Worm (Caenorhabditis elegans) whole organism, young adult: ENCODE data around the gene F38B6.7.

Experiments used
- B0019.2 ChIP-seq: fragments of 200-800 bp; sonication (Bioruptor generic); conservative IDR thresholded peaks from 2 replicates; pipeline ENCODE4 v1.3.6; 2022; ENCODE audit warnings: missing genetic modification reagents, missing genetic modification characterization, missing compliant biosample characterization
- B0261.1 ChIP-seq: sonication (generic microtip); optimal IDR thresholded peaks from 2 replicates; lab custom pipeline; 2016; ENCODE audit warnings: mild to moderate bottlenecking, missing genetic modification characterization, moderate library complexity, missing compliant biosample characterization
- F10E7.11 ChIP-seq: sonication (generic microtip); optimal IDR thresholded peaks from 2 replicates; lab custom pipeline; 2017; ENCODE audit warnings: mild to moderate bottlenecking, missing genetic modification characterization, moderate library complexity, missing compliant biosample characterization
- F39B2.1 ChIP-seq: fragments of 200-800 bp; sonication (Bioruptor generic); IDR thresholded peaks from 2 replicates; pipeline ENCODE4 v1.3.6; 2022; ENCODE audit warnings: missing genetic modification reagents, missing genetic modification characterization, missing compliant biosample characterization
- F49E8.2 ChIP-seq: sonication (generic microtip); optimal IDR thresholded peaks from 3 replicates; lab custom pipeline; 2017; ENCODE audit warnings: missing genetic modification characterization, mild to moderate bottlenecking, missing compliant biosample characterization, antibody characterized with exemption, moderate library complexity; ENCODE audit not compliant: insufficient read depth
- F52B5.7 ChIP-seq: sonication (generic microtip); optimal IDR thresholded peaks from 2 replicates; lab custom pipeline; 2016; ENCODE audit warnings: mild to moderate bottlenecking, missing genetic modification characterization, missing compliant biosample characterization
- F57C9.4 ChIP-seq: sonication (generic microtip); optimal IDR thresholded peaks from 2 replicates; lab custom pipeline; 2017; ENCODE audit warnings: mild to moderate bottlenecking, missing genetic modification characterization, missing compliant biosample characterization
- Y53G8AR.9 ChIP-seq: fragments of 200-800 bp; sonication (Bioruptor generic); conservative IDR thresholded peaks from 2 replicates; pipeline ENCODE4 v1.3.6; 2022; ENCODE audit warnings: missing genetic modification reagents, missing genetic modification characterization, missing compliant biosample characterization
- Y56A3A.18 ChIP-seq: fragments of 200-800 bp; sonication (Bioruptor generic); IDR thresholded peaks from 2 replicates; pipeline ENCODE4 v1.3.6; 2022; ENCODE audit warnings: missing genetic modification reagents, missing genetic modification characterization, missing compliant biosample characterization
- ZK185.1 ChIP-seq: sonication (generic microtip); optimal IDR thresholded peaks from 2 replicates; lab custom pipeline; 2016; ENCODE audit warnings: mild to moderate bottlenecking, missing genetic modification characterization, missing compliant biosample characterization; ENCODE audit not compliant: poor library complexity, severe bottlenecking
- aptf-2 ChIP-seq: fragments of 200-800 bp; sonication (Bioruptor generic); conservative IDR thresholded peaks from 2 replicates; pipeline ENCODE4 v1.3.6; 2022; ENCODE audit warnings: missing genetic modification reagents, missing genetic modification characterization, missing compliant biosample characterization
- aptf-3 ChIP-seq: fragments of 200-800 bp; sonication (Bioruptor generic); IDR thresholded peaks from 2 replicates; pipeline ENCODE4 v1.3.6; 2022; ENCODE audit warnings: missing genetic modification characterization, missing compliant biosample characterization
- atf-7 ChIP-seq: sonication (generic microtip); optimal IDR thresholded peaks from 2 replicates; lab custom pipeline; 2017; ENCODE audit warnings: mild to moderate bottlenecking, missing genetic modification characterization, missing compliant biosample characterization
- attf-6 ChIP-seq: fragments of 200-800 bp; sonication (Bioruptor generic); IDR thresholded peaks from 2 replicates; pipeline ENCODE4 v1.3.6; 2022; ENCODE audit warnings: missing genetic modification reagents, missing genetic modification characterization, missing compliant biosample characterization
- ccch-3 ChIP-seq: fragments of 200-800 bp; sonication (Bioruptor generic); optimal IDR thresholded peaks from 2 replicates; lab custom pipeline; 2018; ENCODE audit warnings: mild to moderate bottlenecking, missing genetic modification characterization, missing compliant biosample characterization
- ceh-27 ChIP-seq: fragments of 200-800 bp; sonication (Bioruptor generic); optimal IDR thresholded peaks from 2 replicates; lab custom pipeline; 2018; ENCODE audit warnings: mild to moderate bottlenecking, missing genetic modification characterization, moderate library complexity, missing compliant biosample characterization
- ekl-4 ChIP-seq: fragments of 200-800 bp; sonication (Bioruptor generic); IDR thresholded peaks from 2 replicates; pipeline ENCODE4 v1.3.6; 2022; ENCODE audit warnings: missing genetic modification reagents, missing genetic modification characterization, missing compliant biosample characterization
- gei-17 ChIP-seq: fragments of 200-800 bp; sonication (Bioruptor generic); optimal IDR thresholded peaks from 2 replicates; lab custom pipeline; 2018; ENCODE audit warnings: mild to moderate bottlenecking, missing genetic modification characterization, missing compliant biosample characterization
- him-1 ChIP-seq: sonication (generic microtip); optimal IDR thresholded peaks from 2 replicates; lab custom pipeline; 2016; ENCODE audit warnings: missing genotype, missing genetic modification reagents, missing genetic modification characterization, missing compliant biosample characterization
- hlh-12 ChIP-seq: sonication (generic microtip); optimal IDR thresholded peaks from 2 replicates; lab custom pipeline; 2016; ENCODE audit warnings: missing genetic modification characterization, missing compliant biosample characterization
- hmg-1.2 ChIP-seq: fragments of 200-800 bp; sonication (Bioruptor generic); IDR thresholded peaks from 2 replicates; pipeline ENCODE4 v1.3.6; 2022; ENCODE audit warnings: missing genetic modification reagents, missing genetic modification characterization, missing compliant biosample characterization
- lag-1 ChIP-seq: fragments of 200-800 bp; sonication (Bioruptor generic); IDR thresholded peaks from 2 replicates; pipeline ENCODE4 v1.3.6; 2022; ENCODE audit warnings: missing genetic modification reagents, missing genetic modification characterization, missing compliant biosample characterization
- let-526 ChIP-seq: fragments of 200-800 bp; sonication (Bioruptor generic); IDR thresholded peaks from 2 replicates; pipeline ENCODE4 v1.3.6; 2022; ENCODE audit warnings: missing genetic modification reagents, missing genetic modification characterization, missing compliant biosample characterization
- lin-26 ChIP-seq: fragments of 200-800 bp; sonication (Bioruptor generic); IDR thresholded peaks from 2 replicates; pipeline ENCODE4 v1.3.6; 2022; ENCODE audit warnings: missing genetic modification reagents, missing genetic modification characterization, missing compliant biosample characterization
- lin-54 ChIP-seq: fragments of 200-800 bp; sonication (Bioruptor generic); optimal IDR thresholded peaks from 2 replicates; lab custom pipeline; 2018; ENCODE audit warnings: mild to moderate bottlenecking, missing genetic modification characterization, missing compliant biosample characterization
- lsl-1 ChIP-seq: fragments of 200-800 bp; sonication (Bioruptor generic); optimal IDR thresholded peaks from 2 replicates; lab custom pipeline; 2018; ENCODE audit warnings: mild to moderate bottlenecking, missing genetic modification characterization, moderate library complexity, missing compliant biosample characterization
- lsy-27 ChIP-seq: sonication (generic microtip); optimal IDR thresholded peaks from 2 replicates; lab custom pipeline; 2017; ENCODE audit warnings: missing genetic modification characterization, mild to moderate bottlenecking, missing compliant biosample characterization, antibody characterized with exemption, missing genotype, borderline replicate concordance; ENCODE audit not compliant: insufficient read depth
- madf-3 ChIP-seq: fragments of 200-800 bp; sonication (Bioruptor generic); IDR thresholded peaks from 2 replicates; pipeline ENCODE4 v1.3.6; 2022; ENCODE audit warnings: missing genetic modification reagents, missing genetic modification characterization, missing compliant biosample characterization
- madf-6 ChIP-seq: fragments of 200-800 bp; sonication (Bioruptor generic); IDR thresholded peaks from 2 replicates; pipeline ENCODE4 v1.3.6; 2022; ENCODE audit warnings: missing genetic modification reagents, missing genetic modification characterization, missing compliant biosample characterization
- madf-8 ChIP-seq: fragments of 200-800 bp; sonication (Bioruptor generic); conservative IDR thresholded peaks from 2 replicates; pipeline ENCODE4 v1.3.6; 2022; ENCODE audit warnings: missing genetic modification reagents, missing genetic modification characterization, missing compliant biosample characterization
- mes-4 ChIP-seq: sonication (generic microtip); optimal IDR thresholded peaks from 2 replicates; lab custom pipeline; 2016; ENCODE audit warnings: missing genotype, missing genetic modification characterization, missing compliant biosample characterization
- nfya-1 ChIP-seq: sonication (generic microtip); optimal IDR thresholded peaks from 2 replicates; lab custom pipeline; 2017; ENCODE audit warnings: antibody characterized with exemption, missing compliant biosample characterization, missing genetic modification characterization, borderline replicate concordance; ENCODE audit not compliant: insufficient read depth
- nfya-2 ChIP-seq: fragments of 200-800 bp; sonication (Bioruptor generic); IDR thresholded peaks from 2 replicates; pipeline ENCODE4 v1.3.6; 2022; ENCODE audit warnings: missing genetic modification reagents, missing genetic modification characterization, missing compliant biosample characterization
- nfyb-1 ChIP-seq: fragments of 200-800 bp; sonication (Bioruptor generic); IDR thresholded peaks from 2 replicates; pipeline ENCODE4 v1.3.6; 2022; ENCODE audit warnings: missing genetic modification reagents, missing genetic modification characterization, missing compliant biosample characterization
- nhr-120 ChIP-seq: fragments of 200-800 bp; sonication (Bioruptor generic); IDR thresholded peaks from 2 replicates; pipeline ENCODE4 v1.3.6; 2022; ENCODE audit warnings: missing genetic modification characterization, missing compliant biosample characterization
- nhr-27 ChIP-seq: fragments of 200-800 bp; sonication (Bioruptor generic); optimal IDR thresholded peaks from 2 replicates; lab custom pipeline; 2018; ENCODE audit warnings: mild to moderate bottlenecking, missing genetic modification characterization, moderate library complexity, missing compliant biosample characterization
- nhr-90 ChIP-seq: sonication (generic microtip); optimal IDR thresholded peaks from 2 replicates; lab custom pipeline; 2016; ENCODE audit warnings: missing genotype, mild to moderate bottlenecking, missing genetic modification characterization, missing compliant biosample characterization
- pha-4 ChIP-seq: fragments of 150-350 bp; sonication (generic microtip); optimal IDR thresholded peaks from 2 replicates; lab custom pipeline; 2014; ENCODE audit warnings: missing biosample characterization, missing genetic modification reagents, missing genetic modification characterization
- rec-8 ChIP-seq, 2 experiments: sonication (generic microtip); optimal IDR thresholded peaks; 2 replicates each; lab custom pipeline; 2016; ENCODE audit warnings: mild to moderate bottlenecking in 2 of 2, missing genetic modification characterization in 2 of 2, missing genetic modification reagents in 2 of 2, missing genotype in 2 of 2, missing biosample characterization in 1 of 2, missing compliant biosample characterization in 1 of 2, moderate library complexity in 1 of 2
- repo-1 ChIP-seq: sonication (generic microtip); optimal IDR thresholded peaks from 2 replicates; lab custom pipeline; 2017; ENCODE audit warnings: mild to moderate bottlenecking, missing genetic modification characterization, missing compliant biosample characterization
- sdz-38 ChIP-seq: sonication (generic microtip); optimal IDR thresholded peaks from 2 replicates; lab custom pipeline; 2016; ENCODE audit warnings: missing genotype, missing genetic modification characterization, missing compliant biosample characterization
- snpc-1.1 ChIP-seq: sonication (generic microtip); optimal IDR thresholded peaks from 2 replicates; lab custom pipeline; 2017; ENCODE audit warnings: missing genetic modification characterization, mild to moderate bottlenecking, missing compliant biosample characterization, antibody characterized with exemption, moderate library complexity, missing genotype, missing genetic modification reagents; ENCODE audit not compliant: insufficient read depth
- snpc-1.3 ChIP-seq: sonication (generic microtip); optimal IDR thresholded peaks from 2 replicates; lab custom pipeline; 2017; ENCODE audit warnings: missing genetic modification characterization, mild to moderate bottlenecking, missing compliant biosample characterization, antibody characterized with exemption, moderate library complexity, missing genotype, missing genetic modification reagents; ENCODE audit not compliant: insufficient read depth
- snpc-4 ChIP-seq, 5 experiments: fragments of 150-350 bp in 1 of 5; sonication (generic microtip) in 4 of 5; optimal IDR thresholded peaks; 2 replicates each; lab custom pipeline; 2014 to 2018; ENCODE audit warnings: missing genetic modification characterization in 5 of 5, missing biosample characterization in 3 of 5, antibody characterized with exemption in 2 of 5, mild to moderate bottlenecking in 2 of 5, missing compliant biosample characterization in 2 of 5, missing genotype in 2 of 5, moderate library complexity in 2 of 5, missing genetic modification reagents in 1 of 5
- tbx-9 ChIP-seq: sonication (generic microtip); optimal IDR thresholded peaks from 2 replicates; lab custom pipeline; 2016; ENCODE audit warnings: borderline replicate concordance, missing genetic modification characterization, inconsistent platforms, missing compliant biosample characterization
- xnd-1 ChIP-seq: sonication (generic microtip); optimal IDR thresholded peaks from 2 replicates; lab custom pipeline; 2016; ENCODE audit warnings: missing genotype, missing genetic modification reagents, missing genetic modification characterization, missing compliant biosample characterization

Gene F38B6.7

ce11 chrX:6743853-6744346 lies 45.7 kb upstream of the F38B6.7 start (continued):
- no peak for TF ChIP-seq sdz-38 (tag; lab: Kevin White, UChicago)
- TF ChIP-seq rec-8 (tag; optimal IDR thresholded peaks at IDR 0.05; lab: Kevin White, UChicago), result no peak
- TF ChIP-seq nfya-2 (GFP tag; lab: Robert Waterston, UW), result no peak
- TF ChIP-seq pha-4 (tag; lab: Kevin White, UChicago), result peak; percentile 35
- TF ChIP-seq madf-6 (GFP tag; lab: Robert Waterston, UW), result peak; percentile 32; the same call in 1 of the 2 replicates
- TF ChIP-seq madf-8 (GFP tag; lab: Robert Waterston, UW), result no peak
- no peak for TF ChIP-seq tbx-9 (tag; lab: Kevin White, UChicago)
- TF ChIP-seq hmg-1.2 (GFP tag; lab: Robert Waterston, UW), result peak; percentile 59
- no peak for TF ChIP-seq xnd-1
- peak; percentile 9 for TF ChIP-seq B0261.1 (tag; lab: Kevin White, UChicago)
- peak; percentile 92 for TF ChIP-seq repo-1 (tag; lab: Kevin White, UChicago)
- peak; percentile 76 for TF ChIP-seq ekl-4 (GFP tag; lab: Robert Waterston, UW)
- TF ChIP-seq let-526 (GFP tag; lab: Robert Waterston, UW), result peak; percentile 61; the same call in 1 of the 2 replicates
- 0 out of 2 replicates have a peak, but pooled peaks have one; percentile 30 for TF ChIP-seq attf-6 (GFP tag; lab: Robert Waterston, UW)
- TF ChIP-seq Y56A3A.18 (GFP tag; lab: Robert Waterston, UW), result 0 out of 2 replicates have a peak, but pooled peaks have one; percentile 67
- no peak for TF ChIP-seq lsy-27 (tag; lab: Kevin White, UChicago)
- no peak for TF ChIP-seq aptf-3 (GFP tag; lab: Robert Waterston, UW)
- TF ChIP-seq snpc-1.1, result no peak
- TF ChIP-seq him-1, result no peak
- no peak for TF ChIP-seq F57C9.4 (tag; lab: Kevin White, UChicago)
- TF ChIP-seq ceh-27, result peak; percentile 79
- no peak for TF ChIP-seq snpc-4 (GFP tag; optimal IDR thresholded peaks at IDR 0.05; lab: Kevin White, UChicago)
- peak; percentile 11 to 67 (median 41) for TF ChIP-seq snpc-4 (tag; optimal IDR thresholded peaks at IDR 0.05; lab: Kevin White, UChicago)
- peak; percentile 93 for TF ChIP-seq ZK185.1 (tag; lab: Kevin White, UChicago)
- TF ChIP-seq B0019.2, result no peak; the same call in 1 of the 2 replicates
- no peak for TF ChIP-seq nfya-1
- peak; percentile 88 for TF ChIP-seq nfyb-1 (GFP tag; lab: Robert Waterston, UW)
- TF ChIP-seq gei-17 (GFP tag; lab: Kevin White, UChicago), result peak; percentile 88
- no peak for TF ChIP-seq nhr-120 (GFP tag; lab: Robert Waterston, UW)
- no peak for TF ChIP-seq aptf-2 (GFP tag; lab: Robert Waterston, UW)
- peak; percentile 74 for TF ChIP-seq F52B5.7 (tag; lab: Kevin White, UChicago)
- TF ChIP-seq madf-3 (GFP tag; lab: Robert Waterston, UW), result 0 out of 2 replicates have a peak, but pooled peaks have one; percentile 45
- TF ChIP-seq lin-54, result peak; percentile 58
- TF ChIP-seq nhr-27 (tag; lab: Kevin White, UChicago), result peak; percentile 61
- peak; percentile 82 for TF ChIP-seq nhr-90 (tag; lab: Kevin White, UChicago)
- no peak for TF ChIP-seq F39B2.1
- TF ChIP-seq snpc-1.3 (tag; lab: Kevin White, UChicago), result no peak
- TF ChIP-seq F10E7.11 (tag; lab: Kevin White, UChicago), result peak; percentile 60
- TF ChIP-seq ccch-3 (GFP tag; lab: Kevin White, UChicago), result no peak
- no peak for TF ChIP-seq mes-4 (tag; lab: Kevin White, UChicago)
- no peak for TF ChIP-seq hlh-12
- peak; percentile 84 for TF ChIP-seq lin-26 (GFP tag; lab: Robert Waterston, UW)
- TF ChIP-seq lsl-1, result no peak
- TF ChIP-seq F49E8.2 (tag; lab: Kevin White, UChicago), result no peak
- 0 out of 2 replicates have a peak, but pooled peaks have one; percentile 25 for TF ChIP-seq lag-1
- TF ChIP-seq atf-7, result peak; percentile 95
- peak; percentile 92 for TF ChIP-seq Y53G8AR.9 (GFP tag; lab: Robert Waterston, UW)
